Worm (Caenorhabditis elegans): ENCODE measurements around the gene T07D4.5.

ce11 chrII:8920315-8920714 lies 36.2 kb upstream of the T07D4.5 start:
- TF ChIP-seq T22C8.4 (GFP tag; IDR thresholded peaks at IDR 0.05) (no peak), ref-1 (GFP tag; conservative IDR thresholded peaks at IDR 0.05) (no peak), ztf-23 (GFP tag; IDR thresholded peaks at IDR 0.05) (no peak), cog-1 (tag; optimal IDR thresholded peaks at IDR 0.05) (no peak), tab-1 (GFP tag; IDR thresholded peaks at IDR 0.05) (no peak), klf-2 (GFP tag; conservative IDR thresholded peaks at IDR 0.05) (no peak), flt-1 (GFP tag; IDR thresholded peaks at IDR 0.05) (no peak), ztf-29 (GFP tag; IDR thresholded peaks at IDR 0.05) (no peak), med-1 (GFP tag; optimal IDR thresholded peaks at IDR 0.05; ENCODE audit: insufficient read depth) (no peak)
